Fruit fly (Drosophila melanogaster): Measurements from ENCODE around the gene Cpsf5.

Gene Cpsf5

dm6 chr3L:9435315-9435714 is 24.5 kb downstream of the Cpsf5 start, which contains the start of gene CG42526:
CG42526 (minus strand) TSS chr3L:9435399.
- TF ChIP-seq CG9139 (GFP tag; optimal IDR thresholded peaks at IDR 0.05) (no peak), CG4318 (GFP tag; optimal IDR thresholded peaks at IDR 0.05) (no peak), esn (GFP tag; optimal IDR thresholded peaks at IDR 0.05) (peak; percentile 78), Met (GFP tag; optimal IDR thresholded peaks at IDR 0.05) (peak; percentile 63), CG6276 (GFP tag; optimal IDR thresholded peaks at IDR 0.05) (no peak), fkh (GFP tag; optimal IDR thresholded peaks at IDR 0.05) (no peak), CG3032 (tag; optimal IDR thresholded peaks at IDR 0.05) (peak; percentile 24), CG6163 (GFP tag; IDR thresholded peaks at IDR 0.05) (no peak), fd85E (GFP tag; optimal IDR thresholded peaks at IDR 0.05) (no peak), acj6 (GFP tag; optimal IDR thresholded peaks at IDR 0.05) (peak; percentile 51), achi (GFP tag; optimal IDR thresholded peaks at IDR 0.05) (peak; percentile 65), CG8632 (GFP tag; optimal IDR thresholded peaks at IDR 0.05) (peak; percentile 14), CG10631 (GFP tag; optimal IDR thresholded peaks at IDR 0.05) (no peak), CG6792 (GFP tag; optimal IDR thresholded peaks at IDR 0.05) (peak; percentile 12), spab (GFP tag; optimal IDR thresholded peaks at IDR 0.05) (no peak), Hr4 (GFP tag; optimal IDR thresholded peaks at IDR 0.05) (peak; percentile 79), OdsH (GFP tag; optimal IDR thresholded peaks at IDR 0.05) (peak; percentile 67), Hr39 (GFP tag; optimal IDR thresholded peaks at IDR 0.05) (peak; percentile 71), Lpt (GFP tag; optimal IDR thresholded peaks at IDR 0.05) (no peak), net (GFP tag; optimal IDR thresholded peaks at IDR 0.05) (peak; percentile 32), CG6808 (GFP tag; optimal IDR thresholded peaks at IDR 0.05) (no peak), Smox (GFP tag; optimal IDR thresholded peaks at IDR 0.05) (no peak), CG11762 (GFP tag; optimal IDR thresholded peaks at IDR 0.05; ENCODE audit: insufficient read depth) (no peak), CG1621 (tag; optimal IDR thresholded peaks at IDR 0.05) (no peak), Ets21C (GFP tag; optimal IDR thresholded peaks at IDR 0.05) (no peak), CG7368 (GFP tag; optimal IDR thresholded peaks at IDR 0.05) (no peak), CG11294 (GFP tag; IDR thresholded peaks at IDR 0.05) (no peak), CG16779 (tag; optimal IDR thresholded peaks at IDR 0.05) (no peak), fd59A (GFP tag; optimal IDR thresholded peaks at IDR 0.05) (no peak), lz (GFP tag; optimal IDR thresholded peaks at IDR 0.05) (peak; percentile 57), Sox14 (GFP tag; optimal IDR thresholded peaks at IDR 0.05) (peak; percentile 58), CG8319 (GFP tag; optimal IDR thresholded peaks at IDR 0.05) (no peak), CG11902 (GFP tag; optimal IDR thresholded peaks at IDR 0.05) (no peak), CG32006 (GFP tag; optimal IDR thresholded peaks at IDR 0.05) (peak; percentile 56), Eip75B (GFP tag; optimal IDR thresholded peaks at IDR 0.05) (peak; percentile 59), dsx (GFP tag; optimal IDR thresholded peaks at IDR 0.05; ENCODE audit: poor library complexity, severe bottlenecking) (no peak), Eip78C (GFP tag) (peak; percentile 61), Blimp-1 (GFP tag; optimal IDR thresholded peaks at IDR 0.05) (no peak), Sox102F (GFP tag; optimal IDR thresholded peaks at IDR 0.05) (peak; percentile 60), vri (GFP tag; optimal IDR thresholded peaks at IDR 0.05) (peak; percentile 41), Hr38 (GFP tag; optimal IDR thresholded peaks at IDR 0.05) (no peak), Gug (GFP tag; IDR thresholded peaks at IDR 0.05) (no peak), CG31627 (GFP tag; optimal IDR thresholded peaks at IDR 0.05) (peak; percentile 67), CG15336 (GFP tag; IDR thresholded peaks at IDR 0.05) (peak; percentile 57), Sox15 (GFP tag; optimal IDR thresholded peaks at IDR 0.05) (peak; percentile 28), pdm3 (GFP tag; optimal IDR thresholded peaks at IDR 0.05) (peak; percentile 75), salr (GFP tag; optimal IDR thresholded peaks at IDR 0.05) (peak in 1 of 2 experiments; percentile 43), CG3919 (GFP tag; optimal IDR thresholded peaks at IDR 0.05) (no peak), topi (GFP tag; optimal IDR thresholded peaks at IDR 0.05) (peak; percentile 33), eg (GFP tag; IDR thresholded peaks at IDR 0.05) (no peak), dac (GFP tag; optimal IDR thresholded peaks at IDR 0.05) (no peak), cyc (GFP tag; optimal IDR thresholded peaks at IDR 0.05) (no peak), ss (GFP tag; optimal IDR thresholded peaks at IDR 0.05) (no peak)
